Fruit fly (Drosophila melanogaster): ENCODE data around the gene CG43049.

- peak; percentile 59 for TF ChIP-seq CG12768 (GFP tag; optimal IDR thresholded peaks at IDR 0.05)
- peak; percentile 83 for TF ChIP-seq Mnt (GFP tag; optimal IDR thresholded peaks at IDR 0.05)
- TF ChIP-seq Crg-1 (GFP tag; optimal IDR thresholded peaks at IDR 0.05), result peak; percentile 87
- peak; percentile 64 for TF ChIP-seq tj (GFP tag; optimal IDR thresholded peaks at IDR 0.05)
- TF ChIP-seq cic (GFP tag; optimal IDR thresholded peaks at IDR 0.05), result peak; percentile 25
- TF ChIP-seq CG14711 (tag; optimal IDR thresholded peaks at IDR 0.05), result peak; percentile 48
- TF ChIP-seq kay (GFP tag; ENCODE audit: borderline replicate concordance), result no peak
These were observed 26.1 kb upstream of the CG43049 start, which contains the start of gene RpL26 for dm6 chr3L:18898770-18899278.
